Fruit fly (Drosophila melanogaster) whole organism, wandering third instar larva: ENCODE data around the gene CG14540.
A peak's percentile ranks its signal among the peaks of the same experiment; 100 is the strongest.

Experiments
- CG32264 ChIP-seq: fragments of 200-800 bp; sonication (Bioruptor generic); optimal IDR thresholded peaks from 2 replicates; lab custom pipeline; 2016; ENCODE audit warnings: missing biosample characterization, missing genetic modification characterization
- CrebA ChIP-seq: fragments of 200-800 bp; sonication (Bioruptor generic); optimal IDR thresholded peaks from 2 replicates; lab custom pipeline; 2016; ENCODE audit warnings: missing biosample characterization, mild to moderate bottlenecking, missing genetic modification characterization, borderline replicate concordance
- Dif ChIP-seq: fragments of 200-275, 200-300 bp; sonication (Bioruptor generic); optimal IDR thresholded peaks from 2 replicates; lab custom pipeline; 2018; ENCODE audit warnings: missing biosample characterization, missing genetic modification characterization; ENCODE audit not compliant: partially characterized antibody
- GATAd ChIP-seq: sonication (Bioruptor generic); optimal IDR thresholded peaks from 2 replicates; lab custom pipeline; 2016; ENCODE audit warnings: missing biosample characterization, missing genetic modification characterization
- HLH106 ChIP-seq: fragments of 200-800 bp; optimal IDR thresholded peaks from 3 replicates; lab custom pipeline; 2019; ENCODE audit warnings: missing biosample characterization, mild to moderate bottlenecking, missing genetic modification characterization, moderate library complexity
- Hnf4 ChIP-seq: fragments of 200-800 bp; sonication (Bioruptor generic); optimal IDR thresholded peaks from 2 replicates; lab custom pipeline; 2016; ENCODE audit warnings: missing biosample characterization, mild to moderate bottlenecking, missing genetic modification characterization
- Hr83 ChIP-seq: fragments of 200-300 bp; sonication (Bioruptor generic); optimal IDR thresholded peaks from 2 replicates; lab custom pipeline; 2016; ENCODE audit warnings: missing biosample characterization, mild to moderate bottlenecking, missing genetic modification characterization, moderate library complexity; ENCODE audit not compliant: poor library complexity, severe bottlenecking
- Mio ChIP-seq: sonication (Bioruptor generic); optimal IDR thresholded peaks from 2 replicates; lab custom pipeline; 2016; ENCODE audit warnings: missing biosample characterization, missing genetic modification characterization
- OdsH ChIP-seq: fragments of 200-800 bp; sonication (Bioruptor generic); optimal IDR thresholded peaks from 2 replicates; lab custom pipeline; 2016; ENCODE audit warnings: missing biosample characterization, mild to moderate bottlenecking, missing genetic modification characterization
- Rel ChIP-seq, 2 experiments: fragments of 200-800 bp; sonication (Bioruptor generic) in 1 of 2; optimal IDR thresholded peaks; 2 replicates in 1 of 2; 3 replicates in 1 of 2; lab custom pipeline; 2016 to 2019; ENCODE audit warnings: mild to moderate bottlenecking in 2 of 2, missing biosample characterization in 2 of 2, missing genetic modification characterization in 2 of 2, moderate library complexity in 1 of 2
- Sp1 ChIP-seq: fragments of 200-800 bp; sonication (Bioruptor generic); optimal IDR thresholded peaks from 3 replicates; lab custom pipeline; 2019; ENCODE audit warnings: missing biosample characterization, mild to moderate bottlenecking, missing genetic modification characterization, moderate library complexity
- Vsx2 ChIP-seq: fragments of 200-300, 225-300 bp; sonication (Bioruptor generic); optimal IDR thresholded peaks from 2 replicates; lab custom pipeline; 2018; ENCODE audit warnings: missing biosample characterization, missing genetic modification characterization; ENCODE audit not compliant: partially characterized antibody
- br ChIP-seq: fragments of 200-800 bp; sonication (Bioruptor generic); optimal IDR thresholded peaks from 2 replicates; lab custom pipeline; 2016; ENCODE audit warnings: missing biosample characterization, missing genetic modification characterization
- brk ChIP-seq: fragments of 200-800 bp; sonication (Bioruptor generic); optimal IDR thresholded peaks from 2 replicates; lab custom pipeline; 2016; ENCODE audit warnings: missing biosample characterization, mild to moderate bottlenecking, missing genetic modification characterization
- dl ChIP-seq, 2 experiments: fragments of 175-275, 200-275 bp in 1 of 2; fragments of 200-275 bp in 1 of 2; sonication (Bioruptor generic); optimal IDR thresholded peaks; lab custom pipeline; 2018; ENCODE audit warnings: mild to moderate bottlenecking in 2 of 2, missing biosample characterization in 2 of 2, missing genetic modification characterization in 2 of 2, moderate library complexity in 2 of 2; ENCODE audit not compliant: partially characterized antibody in 2 of 2, insufficient read depth in 1 of 2
- dmrt93B ChIP-seq: fragments of 200-800 bp; sonication (Bioruptor generic); optimal IDR thresholded peaks from 2 replicates; lab custom pipeline; 2018; ENCODE audit warnings: missing biosample characterization, mild to moderate bottlenecking, missing genetic modification characterization
- dsf ChIP-seq: sonication (Bioruptor generic); optimal IDR thresholded peaks from 2 replicates; lab custom pipeline; 2016; ENCODE audit warnings: missing biosample characterization, missing genetic modification characterization, borderline replicate concordance
- ey ChIP-seq: fragments of 200-800 bp; sonication (Bioruptor generic); optimal IDR thresholded peaks from 2 replicates; lab custom pipeline; 2016; ENCODE audit warnings: missing biosample characterization, missing genetic modification characterization
- foxo ChIP-seq, 2 experiments: fragments of 200-800 bp; sonication (Bioruptor generic); optimal IDR thresholded peaks; 2 replicates in 1 of 2; 3 replicates in 1 of 2; lab custom pipeline; 2016 to 2017; ENCODE audit warnings: missing biosample characterization in 2 of 2, missing genetic modification characterization in 2 of 2
- fru ChIP-seq: fragments of 200-800 bp; sonication (Bioruptor generic); optimal IDR thresholded peaks from 3 replicates; lab custom pipeline; 2016; ENCODE audit warnings: missing biosample characterization, mild to moderate bottlenecking, missing genetic modification characterization
- h ChIP-seq: fragments of 200-800 bp; sonication (Bioruptor generic); optimal IDR thresholded peaks from 3 replicates; lab custom pipeline; 2016; ENCODE audit warnings: missing biosample characterization, mild to moderate bottlenecking, missing genetic modification characterization
- jim ChIP-seq: fragments of 175-275, 200-325 bp; sonication (Bioruptor generic); optimal IDR thresholded peaks from 2 replicates; lab custom pipeline; 2016; ENCODE audit warnings: missing biosample characterization, mild to moderate bottlenecking, missing genetic modification characterization
- lola ChIP-seq: fragments of >200 bp; optimal IDR thresholded peaks from 2 replicates; lab custom pipeline; 2017; ENCODE audit warnings: missing biosample characterization, missing genetic modification characterization
- psq ChIP-seq: fragments of 200-800 bp; sonication (Bioruptor generic); optimal IDR thresholded peaks from 3 replicates; lab custom pipeline; 2017; ENCODE audit warnings: missing biosample characterization, mild to moderate bottlenecking, missing genetic modification characterization, moderate library complexity
- tai ChIP-seq: sonication (Bioruptor generic); optimal IDR thresholded peaks from 2 replicates; lab custom pipeline; 2016; ENCODE audit warnings: missing biosample characterization, missing genetic modification characterization
- woc ChIP-seq: sonication (Bioruptor generic); optimal IDR thresholded peaks from 2 replicates; lab custom pipeline; 2016; ENCODE audit warnings: missing biosample characterization, mild to moderate bottlenecking, missing genetic modification characterization

CG14540 gene

DNA sequence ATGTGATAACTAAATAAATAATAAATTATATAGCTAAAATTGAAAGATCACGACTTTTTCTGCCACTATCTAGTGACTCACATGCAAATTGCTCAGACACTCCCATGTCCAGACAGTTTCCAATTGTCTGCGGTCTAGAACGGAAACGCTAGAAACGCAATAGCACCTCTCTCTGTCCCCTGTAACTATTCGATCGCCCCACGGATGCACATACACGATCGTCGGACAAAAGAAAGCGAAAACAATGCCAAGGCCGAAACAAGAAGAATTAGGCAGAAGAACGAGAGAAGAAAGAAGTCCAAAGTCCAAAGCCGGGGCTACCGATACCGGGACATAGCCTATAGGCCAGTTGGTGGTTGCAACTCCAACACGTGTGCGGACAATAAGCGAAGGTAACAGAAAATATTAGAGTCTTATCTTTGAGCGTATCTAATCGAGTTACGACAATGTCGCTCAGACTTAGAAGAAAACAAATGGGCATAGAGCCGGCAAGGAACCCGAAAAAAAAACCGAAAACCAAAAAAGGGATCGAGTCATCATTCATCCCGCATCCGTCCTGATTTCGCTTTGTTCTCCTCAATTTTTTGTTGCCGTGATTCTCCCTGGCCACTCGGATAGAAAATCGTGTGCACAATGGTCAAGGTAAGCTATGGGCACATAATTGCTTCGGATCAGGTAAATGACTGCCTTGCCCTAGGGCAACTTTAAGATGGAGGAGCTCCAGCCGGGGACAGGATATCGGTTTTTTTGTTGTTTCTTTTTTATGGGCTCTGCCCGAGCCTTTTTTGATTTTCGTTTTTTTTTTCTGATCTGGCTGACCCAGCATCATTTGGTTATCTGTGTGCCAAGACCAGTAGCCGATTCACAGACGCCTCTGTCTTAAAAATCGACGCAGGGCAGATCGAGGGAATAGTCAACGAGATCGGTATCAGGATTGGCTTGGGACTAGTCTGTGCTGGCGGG is 41.9 kb downstream of the CG14540 start:
- TF ChIP-seq fru (GFP tag; lab: Kevin White, UChicago), result no peak
- TF ChIP-seq Dif (GFP tag; lab: Kevin White, UChicago), result no peak
- peak; percentile 25 for TF ChIP-seq psq (GFP tag; lab: Kevin White, UChicago)
- TF ChIP-seq Mio (GFP tag; lab: Kevin White, UChicago), result no peak
- no peak for TF ChIP-seq dl (GFP tag; optimal IDR thresholded peaks at IDR 0.05; lab: Kevin White, UChicago; ENCODE audit: insufficient read depth in 1 of 2, partially characterized antibody in 2 of 2)
- no peak for TF ChIP-seq woc (GFP tag; lab: Kevin White, UChicago)
- no peak for TF ChIP-seq Sp1 (GFP tag; lab: Kevin White, UChicago)
- TF ChIP-seq HLH106 (tag; lab: Kevin White, UChicago), result no peak
- TF ChIP-seq dmrt93B (GFP tag; lab: Kevin White, UChicago), result no peak
- no peak for TF ChIP-seq CrebA
- peak; percentile 36 for TF ChIP-seq Hnf4
- TF ChIP-seq Rel (GFP tag; optimal IDR thresholded peaks at IDR 0.05; lab: Kevin White, UChicago), result no peak
- no peak for TF ChIP-seq Rel (tag; optimal IDR thresholded peaks at IDR 0.05; lab: Kevin White, UChicago)
- no peak for TF ChIP-seq h (GFP tag; lab: Kevin White, UChicago)
- no peak for TF ChIP-seq ey (GFP tag; lab: Kevin White, UChicago)
- TF ChIP-seq OdsH (GFP tag; lab: Kevin White, UChicago), result no peak

DNA sequence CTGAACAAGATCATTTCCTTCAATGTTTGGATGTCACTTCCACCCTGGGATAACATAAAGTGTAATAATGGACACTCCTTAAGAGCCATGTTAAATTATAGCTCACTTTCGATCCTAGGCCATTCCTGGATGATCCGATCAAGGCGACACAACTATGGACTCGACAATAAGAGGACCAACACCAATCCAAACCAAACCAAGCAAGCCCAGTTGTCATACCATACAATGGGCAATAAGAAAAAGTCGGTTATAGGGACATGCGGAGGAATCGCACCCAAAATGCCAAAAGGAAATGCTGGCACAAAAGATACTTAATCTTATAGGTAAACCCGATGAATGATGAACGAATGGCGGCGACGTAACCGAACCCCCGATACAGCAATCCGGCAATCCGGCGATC is 43.0 kb downstream of the CG14540 start:
- TF ChIP-seq psq (GFP tag; lab: Kevin White, UChicago), result no peak
- TF ChIP-seq CG32264, result no peak
- TF ChIP-seq fru (GFP tag; lab: Kevin White, UChicago), result no peak
- TF ChIP-seq foxo (GFP tag; optimal IDR thresholded peaks at IDR 0.05; lab: Kevin White, UChicago), result no peak

DNA sequence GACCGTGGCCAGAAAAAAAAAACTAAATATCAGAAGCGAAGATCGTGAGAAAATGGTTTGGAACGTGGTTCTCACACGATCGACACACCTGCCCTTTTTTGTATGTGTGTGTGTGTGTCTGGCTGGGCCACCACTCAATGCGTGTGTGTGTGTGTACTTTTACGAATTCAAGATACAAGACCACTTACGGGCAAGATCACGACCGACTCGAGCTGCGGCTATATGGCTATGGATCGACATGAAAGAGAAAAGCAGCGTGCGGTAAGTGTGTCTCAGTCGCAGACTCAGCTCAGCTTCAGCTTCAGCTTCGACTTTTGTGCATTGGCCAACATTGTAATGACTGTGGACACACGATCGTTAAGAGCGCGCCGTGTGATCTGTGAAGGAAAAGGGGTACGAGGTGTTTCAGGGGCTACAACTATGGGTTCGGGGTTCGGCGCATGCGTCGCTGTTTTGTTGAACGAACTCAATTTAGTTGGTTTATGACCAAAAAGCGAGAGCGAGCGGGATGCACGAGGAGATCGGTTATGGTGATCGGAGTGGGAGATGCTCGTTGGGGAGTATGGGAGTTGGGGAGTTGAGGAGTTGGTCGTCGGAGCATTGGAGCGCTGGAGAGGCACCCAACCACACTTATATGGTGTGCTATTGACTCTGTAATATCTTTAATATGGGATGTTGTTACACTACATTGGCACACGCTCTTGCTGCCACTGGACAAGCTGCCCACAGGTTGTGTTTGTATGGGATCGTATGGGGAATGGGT is 43.7 kb downstream of the CG14540 start:
- TF ChIP-seq h (GFP tag; lab: Kevin White, UChicago), result peak; percentile 60
- TF ChIP-seq Sp1 (GFP tag; lab: Kevin White, UChicago), result peak; percentile 1
- no peak for TF ChIP-seq Rel (GFP tag; optimal IDR thresholded peaks at IDR 0.05; lab: Kevin White, UChicago)
- TF ChIP-seq Rel (tag; optimal IDR thresholded peaks at IDR 0.05; lab: Kevin White, UChicago), result no peak
- TF ChIP-seq psq (GFP tag; lab: Kevin White, UChicago), result peak; percentile 51
- TF ChIP-seq Hr83, result peak; percentile 70
- peak; percentile 71 for TF ChIP-seq brk
- peak; percentile 35 for TF ChIP-seq fru (GFP tag; lab: Kevin White, UChicago)
- TF ChIP-seq lola (GFP tag; lab: Kevin White, UChicago), result no peak
- TF ChIP-seq jim (GFP tag; lab: Kevin White, UChicago), result peak; percentile 49
- peak; percentile 28 for TF ChIP-seq Dif (GFP tag; lab: Kevin White, UChicago)

DNA sequence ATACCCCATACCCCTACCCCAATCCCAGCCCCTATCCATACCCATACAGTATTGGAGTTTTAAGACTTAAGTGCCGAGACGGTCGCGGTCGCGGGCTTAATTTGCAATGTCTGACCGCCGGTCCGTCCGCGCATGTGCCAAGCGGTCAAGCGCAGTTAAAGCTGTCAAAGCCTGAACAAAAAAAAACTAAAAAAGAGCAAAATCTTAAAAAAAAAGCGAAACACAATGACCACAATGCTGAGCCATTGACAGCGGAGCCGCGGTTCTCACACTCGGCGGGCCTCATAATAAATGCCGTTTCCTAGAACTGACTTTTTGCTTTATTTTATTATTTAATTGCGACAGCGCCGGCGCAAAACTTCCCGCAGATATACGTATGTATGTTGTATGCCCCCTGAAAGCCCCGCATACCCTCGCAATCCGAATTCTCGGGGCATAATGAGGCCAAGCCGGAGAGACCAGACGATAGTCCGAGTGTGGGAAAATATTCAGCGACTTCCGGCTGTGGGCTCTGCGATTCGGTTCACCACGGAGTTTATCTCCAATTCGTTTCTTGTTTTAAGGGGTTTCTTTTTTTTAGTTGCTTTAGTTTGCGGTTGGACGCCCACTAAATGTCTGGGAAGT is 45.4 kb downstream of the CG14540 start:
- TF ChIP-seq dmrt93B (GFP tag; lab: Kevin White, UChicago) (no peak), GATAd (GFP tag; lab: Kevin White, UChicago) (no peak), dsf (GFP tag; lab: Kevin White, UChicago) (no peak), Hr83 (no peak), br (GFP tag; lab: Kevin White, UChicago) (no peak), tai (GFP tag; lab: Kevin White, UChicago) (no peak)

DNA sequence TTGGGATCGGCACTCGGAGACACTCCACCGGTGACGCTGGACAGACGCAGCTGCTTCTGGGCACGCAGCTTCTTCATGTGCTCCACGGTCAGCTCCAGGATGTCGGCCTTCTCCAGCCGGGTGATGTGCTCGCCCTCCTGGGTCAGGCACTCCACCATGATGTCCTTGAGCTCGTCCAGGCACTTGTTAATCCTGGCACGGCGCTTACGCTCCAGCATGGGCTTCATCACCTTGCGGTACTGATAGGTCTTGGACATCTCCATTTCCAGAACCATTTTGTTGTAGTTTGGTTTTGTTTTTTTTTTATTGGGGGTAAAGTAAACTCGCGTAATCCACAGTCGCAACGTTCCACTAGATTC is 46.5 kb downstream of the CG14540 start:
- TF ChIP-seq GATAd (GFP tag; lab: Kevin White, UChicago), result no peak
- no peak for TF ChIP-seq fru (GFP tag; lab: Kevin White, UChicago)
- TF ChIP-seq Vsx2 (GFP tag; lab: Kevin White, UChicago), result peak; percentile 20
- TF ChIP-seq lola (GFP tag; lab: Kevin White, UChicago), result no peak
- no peak for TF ChIP-seq woc (GFP tag; lab: Kevin White, UChicago)
- TF ChIP-seq h (GFP tag; lab: Kevin White, UChicago), result no peak
